Worm (Caenorhabditis elegans) whole organism, L3 larva: ENCODE measurements around the gene glb-31.

Experiments used
- R02D3.7 ChIP-seq: fragments of 150-350 bp; optimal IDR thresholded peaks from 2 replicates; lab custom pipeline; 2014; ENCODE audit warnings: missing biosample characterization, missing genetic modification characterization
- aly-2 ChIP-seq: fragments of 150-350 bp; optimal IDR thresholded peaks from 2 replicates; lab custom pipeline; 2014; ENCODE audit warnings: missing biosample characterization, missing genetic modification characterization
- daf-12 ChIP-seq: fragments of 150-350 bp; optimal IDR thresholded peaks from 2 replicates; lab custom pipeline; 2014; ENCODE audit warnings: missing biosample characterization, missing genetic modification reagents, missing genetic modification characterization
- egl-5 ChIP-seq: fragments of 150-350 bp; optimal IDR thresholded peaks from 2 replicates; lab custom pipeline; 2017; ENCODE audit warnings: missing biosample characterization, missing genetic modification reagents, missing genetic modification characterization, inconsistent platforms
- fkh-10 ChIP-seq: sonication (generic microtip); optimal IDR thresholded peaks from 2 replicates; lab custom pipeline; 2017; ENCODE audit warnings: missing biosample characterization, missing genetic modification reagents, missing genetic modification characterization
- lin-15B ChIP-seq: fragments of 150-350 bp; optimal IDR thresholded peaks from 2 replicates; lab custom pipeline; 2014; ENCODE audit warnings: missing biosample characterization, missing genetic modification characterization
- nhr-25 ChIP-seq: sonication (generic microtip); optimal IDR thresholded peaks from 2 replicates; lab custom pipeline; 2017; ENCODE audit warnings: missing biosample characterization, missing genetic modification characterization
- nhr-76 ChIP-seq: fragments of 150-350 bp; sonication (generic microtip); optimal IDR thresholded peaks from 5 replicates; lab custom pipeline; 2014; ENCODE audit warnings: missing biosample characterization, missing genetic modification characterization
- pha-4 ChIP-seq: fragments of 150-350 bp; optimal IDR thresholded peaks from 2 replicates; lab custom pipeline; 2014; ENCODE audit warnings: missing biosample characterization, missing genetic modification reagents, missing genetic modification characterization
- skn-1 ChIP-seq: fragments of 150-350 bp; optimal IDR thresholded peaks from 2 replicates; lab custom pipeline; 2014; ENCODE audit warnings: missing biosample characterization, missing genetic modification characterization
- snpc-4 ChIP-seq: fragments of 150-350 bp; optimal IDR thresholded peaks from 2 replicates; lab custom pipeline; 2014; ENCODE audit warnings: missing biosample characterization, missing genetic modification characterization
- tbx-2 ChIP-seq: sonication (generic microtip); optimal IDR thresholded peaks from 2 replicates; lab custom pipeline; 2016; ENCODE audit warnings: mild to moderate bottlenecking, missing genetic modification characterization, missing compliant biosample characterization
- unc-62 ChIP-seq: fragments of 150-350 bp; sonication (generic microtip); optimal IDR thresholded peaks from 4 replicates; lab custom pipeline; 2014; ENCODE audit warnings: missing biosample characterization, missing genetic modification reagents, missing genetic modification characterization
- ztf-11 ChIP-seq: fragments of 150-350 bp; optimal IDR thresholded peaks from 2 replicates; lab custom pipeline; 2014; ENCODE audit warnings: missing biosample characterization, missing genetic modification characterization

DNA sequence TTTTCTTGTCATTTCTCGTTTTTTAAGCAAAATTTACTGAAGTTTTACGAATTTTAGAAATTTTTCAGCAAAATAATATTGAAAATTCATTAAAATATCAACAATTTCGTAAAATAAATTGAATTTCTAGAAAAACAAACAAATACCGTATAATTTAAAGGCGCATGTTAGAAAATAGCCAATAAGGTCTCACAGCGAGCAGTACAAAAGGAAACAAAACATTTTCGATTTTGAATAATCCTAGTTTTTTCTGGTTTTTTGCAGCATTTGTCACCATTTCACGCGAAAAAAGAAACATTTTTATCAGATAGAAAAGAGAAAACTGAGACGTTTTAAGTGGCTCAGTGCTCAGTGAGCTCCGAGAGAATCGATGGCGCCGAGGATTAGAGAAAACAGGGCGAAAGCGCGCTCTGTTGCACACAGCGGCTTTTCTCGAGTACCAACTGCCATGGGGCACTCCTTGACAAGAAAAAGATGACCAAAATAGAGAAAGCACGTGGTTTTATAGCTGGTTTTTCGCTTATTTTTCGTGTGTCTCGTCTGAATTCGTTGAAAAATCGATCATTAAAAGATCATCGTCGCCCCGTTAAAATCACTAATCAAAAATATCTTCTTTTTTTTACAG, 8.6 kb upstream of the glb-31 start, which contains the start of the genes alh-6 and fcho-1:
- TF ChIP-seq nhr-25 (tag; lab: Kevin White, UChicago): no peak
- peak; percentile 42 for TF ChIP-seq pha-4 (tag; lab: Kevin White, UChicago)
- TF ChIP-seq tbx-2 (tag; lab: Kevin White, UChicago): no peak
- TF ChIP-seq daf-12 (tag; lab: Kevin White, UChicago): no peak
- TF ChIP-seq lin-15B (tag; lab: Kevin White, UChicago): peak; percentile 71
- no peak for TF ChIP-seq nhr-76
- TF ChIP-seq aly-2 (tag; lab: Kevin White, UChicago): no peak
- TF ChIP-seq egl-5 (tag; lab: Kevin White, UChicago): no peak
- TF ChIP-seq skn-1 (tag; lab: Kevin White, UChicago): no peak
- no peak for TF ChIP-seq snpc-4 (tag; lab: Kevin White, UChicago)
- no peak for TF ChIP-seq R02D3.7 (tag; lab: Kevin White, UChicago)
- no peak for TF ChIP-seq fkh-10 (GFP tag; lab: Kevin White, UChicago)
- no peak for TF ChIP-seq unc-62
- TF ChIP-seq ztf-11 (tag; lab: Kevin White, UChicago): no peak
